Fruit fly (Drosophila melanogaster) whole organism, adult: ENCODE measurements around the gene CG14212.

ENCODE experiments used
- CG5204 ChIP-seq: fragments of 200-800 bp; sonication (Bioruptor generic); optimal IDR thresholded peaks from 2 replicates; lab custom pipeline; 2016; ENCODE audit warnings: missing biosample characterization, missing genetic modification characterization
- CG7045 ChIP-seq: fragments of 200-800 bp; sonication (Bioruptor generic); optimal IDR thresholded peaks from 2 replicates; lab custom pipeline; 2017; ENCODE audit warnings: missing biosample characterization, mild to moderate bottlenecking, missing genetic modification characterization
- CG7101 ChIP-seq: fragments of 200-800 bp; sonication (Bioruptor generic); optimal IDR thresholded peaks from 2 replicates; lab custom pipeline; 2018; ENCODE audit warnings: missing biosample characterization, mild to moderate bottlenecking, missing genetic modification characterization, moderate library complexity
- Clk ChIP-seq: fragments of 200-800 bp; sonication (Bioruptor generic); optimal IDR thresholded peaks from 2 replicates; lab custom pipeline; 2017; ENCODE audit warnings: missing biosample characterization, missing genetic modification characterization
- Crg-1 ChIP-seq: fragments of 200-800 bp; sonication (Bioruptor generic); optimal IDR thresholded peaks from 2 replicates; lab custom pipeline; 2016; ENCODE audit warnings: missing biosample characterization, missing genetic modification characterization
- kay ChIP-seq: fragments of 200-800 bp; sonication (Bioruptor generic); peaks from one replicate; lab custom pipeline; 2016; ENCODE audit warnings: missing biosample characterization, missing genetic modification characterization, borderline replicate concordance
- ovo ChIP-seq: fragments of 200-800 bp; sonication (Bioruptor generic); optimal IDR thresholded peaks from 2 replicates; lab custom pipeline; 2016; ENCODE audit warnings: missing biosample characterization, missing genetic modification characterization
- tj ChIP-seq: fragments of 200-800 bp; sonication (Bioruptor generic); optimal IDR thresholded peaks from 3 replicates; lab custom pipeline; 2017; ENCODE audit warnings: missing biosample characterization, mild to moderate bottlenecking, missing genetic modification characterization, moderate library complexity

- TF ChIP-seq tj (GFP tag; lab: Kevin White, UChicago), result peak; percentile 20
- TF ChIP-seq Clk (GFP tag; lab: Kevin White, UChicago), result no peak
- no peak for TF ChIP-seq kay (GFP tag; lab: Kevin White, UChicago)
- no peak for TF ChIP-seq CG5204
- TF ChIP-seq CG7045, result no peak
- TF ChIP-seq Crg-1, result peak; percentile 16
- TF ChIP-seq CG7101 (tag; lab: Kevin White, UChicago), result peak; percentile 44
- TF ChIP-seq ovo (GFP tag; lab: Kevin White, UChicago), result peak; percentile 7
These were observed 20.5 kb upstream of the CG14212 start, which contains the start of gene CG14207 for dm6 chrX:19604997-19605396.
